Fruit fly (Drosophila melanogaster) whole organism, embryonic: ENCODE results near the gene CG6933.

Source experiments
- Atf6 ChIP-seq: fragments of 200-800 bp; sonication (Bioruptor generic); IDR thresholded peaks from 2 replicates; pipeline ENCODE4 v1.3.6; 2022; ENCODE audit warnings: missing biosample characterization, missing genetic modification characterization
- BEAF-32 ChIP-seq: fragments of 200-800 bp; sonication (Bioruptor generic); optimal IDR thresholded peaks from 3 replicates; lab custom pipeline; 2017; ENCODE audit warnings: missing biosample characterization, missing genetic modification characterization, mild to moderate bottlenecking, moderate library complexity, missing genetic modification reagents
- CG10274 ChIP-seq: fragments of 200-800 bp; sonication (Bioruptor generic); optimal IDR thresholded peaks from 3 replicates; lab custom pipeline; 2017; ENCODE audit warnings: missing biosample characterization, mild to moderate bottlenecking, missing genetic modification characterization
- CG10462 ChIP-seq: fragments of 200-800 bp; sonication (Bioruptor generic); optimal IDR thresholded peaks from 2 replicates; lab custom pipeline; 2016; ENCODE audit warnings: missing biosample characterization, missing genetic modification characterization
- CG11085 ChIP-seq: fragments of 200-800 bp; sonication (Bioruptor generic); IDR thresholded peaks from 2 replicates; pipeline ENCODE4 v1.3.6; 2022; ENCODE audit warnings: missing biosample characterization, missing genetic modification characterization
- CG11504 ChIP-seq: fragments of 200-800 bp; sonication (Bioruptor generic); optimal IDR thresholded peaks from 3 replicates; lab custom pipeline; 2019; ENCODE audit warnings: missing biosample characterization, mild to moderate bottlenecking, missing genetic modification characterization, moderate library complexity
- CG12104 ChIP-seq: fragments of 200-800 bp; sonication (Bioruptor generic); optimal IDR thresholded peaks from 3 replicates; lab custom pipeline; 2016; ENCODE audit warnings: missing biosample characterization, missing genetic modification characterization
- CG12659 ChIP-seq: fragments of 200-800 bp; sonication (Bioruptor generic); optimal IDR thresholded peaks from 3 replicates; lab custom pipeline; 2017; ENCODE audit warnings: mild to moderate bottlenecking, missing biosample characterization, missing genetic modification reagents, missing genetic modification characterization
- CG13296 ChIP-seq: fragments of 200-800 bp; sonication (Bioruptor generic); optimal IDR thresholded peaks from 3 replicates; lab custom pipeline; 2018; ENCODE audit warnings: missing biosample characterization, mild to moderate bottlenecking, missing genetic modification characterization
- CG17359 ChIP-seq: fragments of 200-800 bp; sonication (Bioruptor generic); optimal IDR thresholded peaks from 3 replicates; lab custom pipeline; 2018; ENCODE audit warnings: missing biosample characterization, mild to moderate bottlenecking, missing genetic modification characterization, moderate library complexity
- CG17385 ChIP-seq: fragments of 200-800 bp; sonication (Bioruptor generic); optimal IDR thresholded peaks from 3 replicates; lab custom pipeline; 2018; ENCODE audit warnings: missing biosample characterization, mild to moderate bottlenecking, missing genetic modification characterization
- CG4282 ChIP-seq: fragments of 200-800 bp; sonication (Bioruptor generic); optimal IDR thresholded peaks from 2 replicates; lab custom pipeline; 2016; ENCODE audit warnings: missing biosample characterization, missing genetic modification characterization
- CG6854 ChIP-seq: fragments of 200-800 bp; sonication (Bioruptor generic); optimal IDR thresholded peaks from 3 replicates; lab custom pipeline; 2017; ENCODE audit warnings: missing biosample characterization, mild to moderate bottlenecking, missing genetic modification characterization
- CG7556 ChIP-seq: fragments of 200-800 bp; sonication (Bioruptor generic); optimal IDR thresholded peaks from 2 replicates; lab custom pipeline; 2017; ENCODE audit warnings: missing biosample characterization, mild to moderate bottlenecking, missing genetic modification characterization
- CG8388 ChIP-seq: fragments of 200-800 bp; sonication (Bioruptor generic); optimal IDR thresholded peaks from 2 replicates; lab custom pipeline; 2019; ENCODE audit warnings: missing biosample characterization, mild to moderate bottlenecking, missing genetic modification characterization, moderate library complexity
- CG9437 ChIP-seq: fragments of 200-800 bp; sonication (Bioruptor generic); optimal IDR thresholded peaks from 2 replicates; lab custom pipeline; 2018; ENCODE audit warnings: missing biosample characterization, mild to moderate bottlenecking, missing genetic modification characterization
- D19B ChIP-seq: fragments of 200-800 bp; sonication (Bioruptor generic); optimal IDR thresholded peaks from 2 replicates; lab custom pipeline; 2017; ENCODE audit warnings: missing biosample characterization, mild to moderate bottlenecking, missing genetic modification characterization
- Drgx ChIP-seq: fragments of 200-800 bp; sonication (Bioruptor generic); IDR thresholded peaks from 2 replicates; pipeline ENCODE4 v1.3.6; 2022; ENCODE audit warnings: missing biosample characterization, missing genetic modification characterization
- HLH54F ChIP-seq: fragments of 200-800 bp; sonication (Bioruptor generic); optimal IDR thresholded peaks from 3 replicates; lab custom pipeline; 2016; ENCODE audit warnings: missing biosample characterization, missing genetic modification characterization
- Hmx ChIP-seq: fragments of 200-800 bp; sonication (Bioruptor generic); optimal IDR thresholded peaks from 2 replicates; lab custom pipeline; 2016; ENCODE audit warnings: missing biosample characterization, missing genetic modification characterization
- Lhr ChIP-seq: fragments of 200-800 bp; sonication (Bioruptor generic); optimal IDR thresholded peaks from 3 replicates; lab custom pipeline; 2017; ENCODE audit warnings: mild to moderate bottlenecking, missing biosample characterization, missing genetic modification reagents, missing genetic modification characterization
- MTF-1 ChIP-seq: fragments of 200-800 bp; sonication (Bioruptor generic); optimal IDR thresholded peaks from 2 replicates; lab custom pipeline; 2018; ENCODE audit warnings: missing biosample characterization, mild to moderate bottlenecking, missing genetic modification characterization, borderline replicate concordance
- Max ChIP-seq: fragments of 200-800 bp; sonication (Bioruptor generic); optimal IDR thresholded peaks from 2 replicates; lab custom pipeline; 2016; ENCODE audit warnings: missing biosample characterization, mild to moderate bottlenecking, missing genetic modification characterization
- Meics ChIP-seq: fragments of 200-800 bp; sonication (Bioruptor generic); optimal IDR thresholded peaks from 2 replicates; lab custom pipeline; 2017; ENCODE audit warnings: missing biosample characterization, mild to moderate bottlenecking, missing genetic modification characterization
- Pdp1 ChIP-seq, 2 experiments: fragments of 200-800 bp; sonication (Bioruptor generic); optimal IDR thresholded peaks; 3 replicates each; lab custom pipeline; 2016; ENCODE audit warnings: missing biosample characterization in 2 of 2, missing genetic modification characterization in 2 of 2, mild to moderate bottlenecking in 1 of 2, moderate library complexity in 1 of 2
- Ptx1 ChIP-seq: fragments of 200-800 bp; sonication (Bioruptor generic); IDR thresholded peaks from 2 replicates; pipeline ENCODE4 v1.3.6; 2022; ENCODE audit warnings: missing biosample characterization, missing genetic modification characterization
- Ravus ChIP-seq: fragments of 200-800 bp; sonication (Bioruptor generic); IDR thresholded peaks from 2 replicates; pipeline ENCODE4 v1.3.6; 2022; ENCODE audit warnings: missing biosample characterization, missing genetic modification characterization
- Taf1 ChIP-seq: fragments of 200-800 bp; sonication (Bioruptor generic); IDR thresholded peaks from 2 replicates; pipeline ENCODE4 v1.3.6; 2022; ENCODE audit warnings: missing biosample characterization, missing genetic modification characterization
- Xrp1 ChIP-seq: fragments of 200-800 bp; sonication (Bioruptor generic); IDR thresholded peaks from 2 replicates; pipeline ENCODE4 v1.3.6; 2022; ENCODE audit warnings: missing biosample characterization, missing genetic modification characterization
- ci ChIP-seq: fragments of 200-800 bp; sonication (Bioruptor generic); IDR thresholded peaks from 3 replicates; pipeline ENCODE4 v1.3.6; 2022; ENCODE audit warnings: missing biosample characterization, missing genetic modification characterization
- cwo ChIP-seq: fragments of 200-800 bp; sonication (Bioruptor generic); optimal IDR thresholded peaks from 3 replicates; lab custom pipeline; 2017; ENCODE audit warnings: missing biosample characterization, missing genetic modification characterization, mild to moderate bottlenecking, moderate library complexity, missing genetic modification reagents
- dati ChIP-seq: fragments of 200-800 bp; sonication (Bioruptor generic); IDR thresholded peaks from 2 replicates; pipeline ENCODE4 v1.3.6; 2022; ENCODE audit warnings: missing biosample characterization, missing genetic modification characterization
- dpn ChIP-seq, 2 experiments: fragments of 200-800 bp; sonication (Bioruptor generic); optimal IDR thresholded peaks; 3 replicates each; lab custom pipeline; 2016; ENCODE audit warnings: missing biosample characterization in 2 of 2, missing genetic modification characterization in 2 of 2
- fd3F ChIP-seq: fragments of 200-800 bp; sonication (Bioruptor generic); optimal IDR thresholded peaks from 2 replicates; lab custom pipeline; 2018; ENCODE audit warnings: missing biosample characterization, mild to moderate bottlenecking, missing genetic modification characterization, moderate library complexity
- grn ChIP-seq: fragments of 200-800 bp; sonication (Bioruptor generic); optimal IDR thresholded peaks from 3 replicates; lab custom pipeline; 2017; ENCODE audit warnings: missing biosample characterization, missing genetic modification characterization
- knrl ChIP-seq: fragments of 200-800 bp; sonication (Bioruptor generic); IDR thresholded peaks from 3 replicates; pipeline ENCODE4 v1.3.6; 2022; ENCODE audit warnings: missing biosample characterization, missing genetic modification characterization; ENCODE audit not compliant: partially characterized antibody
- mirr ChIP-seq: fragments of 200-800 bp; sonication (Bioruptor generic); optimal IDR thresholded peaks from 3 replicates; lab custom pipeline; 2018; ENCODE audit warnings: missing biosample characterization, mild to moderate bottlenecking, missing genetic modification characterization
- ro ChIP-seq: fragments of 200-800 bp; sonication (Bioruptor generic); IDR thresholded peaks from 2 replicates; pipeline ENCODE4 v1.3.6; 2022; ENCODE audit warnings: missing biosample characterization, missing genetic modification characterization
- sc ChIP-seq, 3 experiments: fragments of >200 bp in 2 of 3; fragments of 200-800 bp in 1 of 3; sonication (Bioruptor generic) in 1 of 3; optimal IDR thresholded peaks; 2 replicates in 2 of 3; 3 replicates in 1 of 3; lab custom pipeline; 2017; ENCODE audit warnings: mild to moderate bottlenecking in 1 of 3, missing biosample characterization in 1 of 3, missing genetic modification characterization in 1 of 3, missing genetic modification reagents in 1 of 3
- slou ChIP-seq: fragments of 200-800 bp; sonication (Bioruptor generic); optimal IDR thresholded peaks from 3 replicates; lab custom pipeline; 2016; ENCODE audit warnings: missing biosample characterization, missing genetic modification characterization
- sna ChIP-seq: fragments of 200-800 bp; sonication (Bioruptor generic); IDR thresholded peaks from 2 replicates; pipeline ENCODE4 v1.3.6; 2022; ENCODE audit warnings: missing biosample characterization, missing genetic modification characterization; ENCODE audit not compliant: partially characterized antibody
- sob ChIP-seq: fragments of 200-800 bp; sonication (Bioruptor generic); IDR thresholded peaks from 2 replicates; pipeline ENCODE4 v1.3.6; 2022; ENCODE audit warnings: missing biosample characterization, missing genetic modification characterization
- sqz ChIP-seq: fragments of 200-800 bp; sonication (Bioruptor generic); optimal IDR thresholded peaks from 3 replicates; lab custom pipeline; 2018; ENCODE audit warnings: missing biosample characterization, mild to moderate bottlenecking, missing genetic modification characterization
- sr ChIP-seq: fragments of 200-800 bp; sonication (Bioruptor generic); IDR thresholded peaks from 3 replicates; pipeline ENCODE4 v1.3.6; 2022; ENCODE audit warnings: missing biosample characterization, missing genetic modification characterization
- tio ChIP-seq: fragments of 200-800 bp; sonication (Bioruptor generic); optimal IDR thresholded peaks from 2 replicates; lab custom pipeline; 2017; ENCODE audit warnings: missing biosample characterization, missing genetic modification characterization, inconsistent platforms
- tna ChIP-seq: fragments of 200-800 bp; sonication (Bioruptor generic); IDR thresholded peaks from 2 replicates; pipeline ENCODE4 v1.3.6; 2022; ENCODE audit warnings: missing biosample characterization, missing genetic modification characterization; ENCODE audit not compliant: partially characterized antibody
- wek ChIP-seq: fragments of 200-800 bp; sonication (Bioruptor generic); optimal IDR thresholded peaks from 3 replicates; lab custom pipeline; 2018; ENCODE audit warnings: missing biosample characterization, mild to moderate bottlenecking, missing genetic modification characterization, moderate library complexity

Gene CG6933

dm6 chr3L:20197213-20197612 is 23.0 kb downstream of the CG6933 start:
- TF ChIP-seq D19B (GFP tag; lab: Kevin White, UChicago) (peak; percentile 75), CG6854 (GFP tag; lab: Kevin White, UChicago) (no peak), CG17385 (GFP tag; lab: Kevin White, UChicago) (peak; percentile 38), Meics (GFP tag; lab: Kevin White, UChicago) (peak; percentile 92), CG10274 (GFP tag; lab: Kevin White, UChicago) (peak; percentile 29)

- no peak for TF ChIP-seq sc (optimal IDR thresholded peaks at IDR 0.05; lab: Kevin White, UChicago)
- no peak for TF ChIP-seq sc (GFP tag; optimal IDR thresholded peaks at IDR 0.05; lab: Kevin White, UChicago)
- TF ChIP-seq CG12659: no peak
- TF ChIP-seq CG4282 (GFP tag; lab: Kevin White, UChicago): no peak
- no peak for TF ChIP-seq slou
- no peak for TF ChIP-seq MTF-1 (GFP tag; lab: Kevin White, UChicago)
- TF ChIP-seq grn (GFP tag; lab: Kevin White, UChicago): peak; percentile 80
- no peak for TF ChIP-seq fd3F (GFP tag; lab: Kevin White, UChicago)
- no peak for TF ChIP-seq sqz (GFP tag; lab: Kevin White, UChicago)
- TF ChIP-seq Hmx (GFP tag; lab: Kevin White, UChicago): no peak
- no peak for TF ChIP-seq tio (GFP tag; lab: Kevin White, UChicago)
- TF ChIP-seq CG8388 (GFP tag; lab: Kevin White, UChicago): no peak
- TF ChIP-seq ro (GFP tag; lab: Robert Waterston, UW): no peak
- TF ChIP-seq cwo (GFP tag; lab: Kevin White, UChicago): peak; percentile 85
- no peak for TF ChIP-seq Max (GFP tag; lab: Kevin White, UChicago)
- no peak for TF ChIP-seq CG17359 (tag; lab: Kevin White, UChicago)
- TF ChIP-seq knrl: no peak
- no peak for TF ChIP-seq BEAF-32 (GFP tag; lab: Kevin White, UChicago)
- TF ChIP-seq Pdp1 (GFP tag; optimal IDR thresholded peaks at IDR 0.05; lab: Kevin White, UChicago): peak in 1 of 2 experiments; percentile 54
- peak; percentile 20 for TF ChIP-seq mirr (GFP tag; lab: Kevin White, UChicago)
Measured at dm6 chr3L:20196321-20196720, 23.9 kb downstream of the CG6933 start.

- TF ChIP-seq sob (GFP tag; lab: Robert Waterston, UW) (peak; percentile 57; the same call in 1 of the 2 replicates), ci (GFP tag; lab: Robert Waterston, UW) (peak; percentile 89), wek (no peak), dati (GFP tag; lab: Robert Waterston, UW) (peak; percentile 57; the same call in 1 of the 2 replicates), CG11085 (no peak), fd3F (GFP tag; lab: Kevin White, UChicago) (no peak), sna (GFP tag; lab: Robert Waterston, UW) (no peak), CG12104 (GFP tag; lab: Kevin White, UChicago) (no peak), sr (GFP tag; lab: Robert Waterston, UW) (no peak), CG7556 (GFP tag; lab: Kevin White, UChicago) (peak; percentile 29), dpn (GFP tag; optimal IDR thresholded peaks at IDR 0.05; lab: Kevin White, UChicago) (peak; percentile 59 to 60), Ravus (GFP tag; lab: Robert Waterston, UW) (peak; percentile 38), CG13296 (GFP tag; lab: Kevin White, UChicago) (no peak), Drgx (GFP tag; lab: Robert Waterston, UW) (peak; percentile 88), CG10462 (GFP tag; lab: Kevin White, UChicago) (peak; percentile 12), Atf6 (GFP tag; lab: Robert Waterston, UW) (peak; percentile 16; the same call in 1 of the 2 replicates), tna (GFP tag; lab: Robert Waterston, UW) (no peak), Taf1 (no peak), CG11504 (peak; percentile 80), CG9437 (GFP tag; lab: Kevin White, UChicago) (peak; percentile 18), Xrp1 (peak; percentile 81), Ptx1 (GFP tag; lab: Robert Waterston, UW) (peak; percentile 79), HLH54F (GFP tag; lab: Kevin White, UChicago) (no peak), Lhr (GFP tag; lab: Kevin White, UChicago) (peak; percentile 5)
Measured at dm6 chr3L:20195875-20196274, 24.3 kb downstream of the CG6933 start.
